Worm (Caenorhabditis elegans) whole organism, early embryonic: Measurements from ENCODE around the gene F58E2.3.

Experiments
- B0310.2 ChIP-seq: sonication (generic microtip); optimal IDR thresholded peaks from 2 replicates; lab custom pipeline; 2016; ENCODE audit warnings: mild to moderate bottlenecking, missing genetic modification characterization, missing compliant biosample characterization
- ama-1 ChIP-seq: fragments of 150-350 bp; optimal IDR thresholded peaks from 2 replicates; lab custom pipeline; 2014
- ceh-13 ChIP-seq: fragments of 200-800 bp; sonication (Bioruptor generic); optimal IDR thresholded peaks from 2 replicates; lab custom pipeline; 2018; ENCODE audit warnings: mild to moderate bottlenecking, missing genetic modification characterization, missing compliant biosample characterization
- hmg-4 ChIP-seq: fragments of 200-800 bp; sonication (Bioruptor generic); optimal IDR thresholded peaks from 2 replicates; lab custom pipeline; 2018; ENCODE audit warnings: mild to moderate bottlenecking, missing genetic modification characterization, missing compliant biosample characterization

DNA sequence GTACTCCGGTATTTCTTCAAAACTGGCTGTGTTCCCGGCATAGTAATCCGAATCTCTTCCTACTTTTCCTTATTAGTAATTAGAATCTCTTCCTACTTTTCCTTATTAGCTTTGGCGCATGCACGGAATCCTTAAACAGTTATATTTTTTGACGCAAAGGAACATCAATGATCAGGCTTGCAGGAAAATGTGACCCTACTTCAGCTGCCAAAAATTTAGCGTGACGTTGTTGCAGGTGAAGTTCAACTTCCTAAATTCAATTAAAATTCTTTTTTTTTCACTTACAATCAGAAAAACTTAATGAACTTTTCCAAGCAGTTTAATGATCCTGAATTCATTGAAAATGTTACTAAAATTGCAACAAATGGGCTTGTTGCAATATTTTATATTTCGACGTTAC lies 26.1 kb downstream of the F58E2.3 start, which contains the start of gene srz-79:
- no peak for TF ChIP-seq ceh-13
- no peak for TF ChIP-seq hmg-4 (GFP tag; lab: Kevin White, UChicago)
- no peak for TF ChIP-seq B0310.2 (tag; lab: Kevin White, UChicago)
- TF ChIP-seq ama-1 = no peak
